Worm (Caenorhabditis elegans) whole organism, late embryonic: ENCODE results near the gene M199.8.

Experiments used
- C08G9.2 ChIP-seq: sonication (generic microtip); optimal IDR thresholded peaks from 2 replicates; lab custom pipeline; 2016; ENCODE audit warnings: mild to moderate bottlenecking, missing genetic modification characterization, moderate library complexity, missing compliant biosample characterization
- F13H6.1 ChIP-seq: sonication (generic microtip); optimal IDR thresholded peaks from 2 replicates; lab custom pipeline; 2016; ENCODE audit warnings: missing genetic modification characterization, missing compliant biosample characterization
- ahr-1 ChIP-seq: sonication (generic microtip); optimal IDR thresholded peaks from 2 replicates; lab custom pipeline; 2016; ENCODE audit warnings: missing genetic modification characterization, missing compliant biosample characterization
- ceh-9 ChIP-seq: sonication (generic microtip); optimal IDR thresholded peaks from 2 replicates; lab custom pipeline; 2016; ENCODE audit warnings: mild to moderate bottlenecking, missing genetic modification characterization, inconsistent platforms, missing compliant biosample characterization
- dmd-4 ChIP-seq: sonication (generic microtip); optimal IDR thresholded peaks from 2 replicates; lab custom pipeline; 2016; ENCODE audit warnings: borderline replicate concordance, missing genetic modification characterization, missing compliant biosample characterization
- ets-4 ChIP-seq: sonication (generic microtip); optimal IDR thresholded peaks from 2 replicates; lab custom pipeline; 2016; ENCODE audit warnings: missing genetic modification characterization, missing compliant biosample characterization
- fkh-10 ChIP-seq: fragments of 150-350 bp; optimal IDR thresholded peaks from 2 replicates; lab custom pipeline; 2014; ENCODE audit warnings: missing biosample characterization, missing genetic modification reagents, missing genetic modification characterization
- gmeb-2 ChIP-seq: sonication (generic microtip); optimal IDR thresholded peaks from 2 replicates; lab custom pipeline; 2016; ENCODE audit warnings: missing genetic modification characterization, inconsistent platforms, missing compliant biosample characterization
- lim-6 ChIP-seq: sonication (generic microtip); optimal IDR thresholded peaks from 2 replicates; lab custom pipeline; 2016; ENCODE audit warnings: missing genetic modification characterization, missing compliant biosample characterization
- nfya-1 ChIP-seq: sonication (generic microtip); optimal IDR thresholded peaks from 2 replicates; lab custom pipeline; 2017; ENCODE audit warnings: missing genetic modification characterization, mild to moderate bottlenecking, missing compliant biosample characterization, antibody characterized with exemption, moderate library complexity
- pax-1 ChIP-seq: fragments of 150-350 bp; optimal IDR thresholded peaks from 2 replicates; lab custom pipeline; 2014; ENCODE audit warnings: missing biosample characterization, missing genetic modification characterization
- pha-2 ChIP-seq: sonication (generic microtip); optimal IDR thresholded peaks from 2 replicates; lab custom pipeline; 2017; ENCODE audit warnings: mild to moderate bottlenecking, missing genetic modification characterization, missing compliant biosample characterization
- tbx-2 ChIP-seq: sonication (generic microtip); optimal IDR thresholded peaks from 2 replicates; lab custom pipeline; 2016; ENCODE audit warnings: missing genetic modification characterization, missing compliant biosample characterization

ce11 chrIV:15175487-15176128, 41.8 kb upstream of the M199.8 start, which contains the start of gene Y40H7A.4:
- TF ChIP-seq C08G9.2 (tag; lab: Kevin White, UChicago), result no peak
- no peak for TF ChIP-seq ceh-9 (tag; lab: Kevin White, UChicago)
- TF ChIP-seq F13H6.1 (tag; lab: Kevin White, UChicago), result no peak
- TF ChIP-seq tbx-2, result no peak
- TF ChIP-seq gmeb-2 (tag; lab: Kevin White, UChicago), result no peak
- no peak for TF ChIP-seq dmd-4 (tag; lab: Kevin White, UChicago)
- TF ChIP-seq ahr-1, result no peak
- no peak for TF ChIP-seq fkh-10 (GFP tag; lab: Kevin White, UChicago)
- no peak for TF ChIP-seq pax-1 (tag; lab: Kevin White, UChicago)
- TF ChIP-seq pha-2 (tag; lab: Kevin White, UChicago), result no peak
- no peak for TF ChIP-seq lim-6 (tag; lab: Kevin White, UChicago)
- TF ChIP-seq nfya-1 (tag; lab: Kevin White, UChicago), result no peak
- no peak for TF ChIP-seq ets-4 (tag; lab: Kevin White, UChicago)
